Worm (Caenorhabditis elegans): ENCODE data around the gene Y57G11C.52.

Y57G11C.52 gene

DNA sequence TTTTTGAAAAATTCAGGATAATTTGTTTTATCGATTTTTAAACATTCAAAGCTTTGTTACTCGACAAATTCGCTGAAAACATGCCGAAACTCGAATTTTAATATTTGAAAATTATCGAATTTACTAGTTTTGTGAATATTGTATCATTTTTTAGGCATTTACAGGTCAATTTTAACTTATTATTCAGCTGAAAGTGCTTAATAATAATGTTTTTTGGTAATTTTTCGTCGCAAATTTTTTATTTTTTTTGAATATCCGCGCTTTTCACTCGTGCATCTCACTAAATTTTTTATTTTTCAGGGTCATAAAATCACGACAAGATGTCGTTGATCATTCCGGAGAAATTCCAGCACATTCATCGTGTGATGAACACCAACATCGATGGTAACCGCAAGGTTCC lies 28.4 kb upstream of the Y57G11C.52 start, which contains the start of gene rps-18:
rps-18 (plus strand) TSS at position 301 of the 400 bp plus-strand sequence.
- no peak for TF ChIP-seq C16A3.4 (tag; optimal IDR thresholded peaks at IDR 0.05)
- TF ChIP-seq ztf-4 (tag; optimal IDR thresholded peaks at IDR 0.05), result no peak
- no peak for TF ChIP-seq lin-13 (GFP tag; optimal IDR thresholded peaks at IDR 0.05)
- no peak for TF ChIP-seq jun-1 (tag; optimal IDR thresholded peaks at IDR 0.05)
- no peak for TF ChIP-seq fkh-8 (tag; optimal IDR thresholded peaks at IDR 0.05)
- TF ChIP-seq unc-30 (tag; optimal IDR thresholded peaks at IDR 0.05), result no peak

DNA sequence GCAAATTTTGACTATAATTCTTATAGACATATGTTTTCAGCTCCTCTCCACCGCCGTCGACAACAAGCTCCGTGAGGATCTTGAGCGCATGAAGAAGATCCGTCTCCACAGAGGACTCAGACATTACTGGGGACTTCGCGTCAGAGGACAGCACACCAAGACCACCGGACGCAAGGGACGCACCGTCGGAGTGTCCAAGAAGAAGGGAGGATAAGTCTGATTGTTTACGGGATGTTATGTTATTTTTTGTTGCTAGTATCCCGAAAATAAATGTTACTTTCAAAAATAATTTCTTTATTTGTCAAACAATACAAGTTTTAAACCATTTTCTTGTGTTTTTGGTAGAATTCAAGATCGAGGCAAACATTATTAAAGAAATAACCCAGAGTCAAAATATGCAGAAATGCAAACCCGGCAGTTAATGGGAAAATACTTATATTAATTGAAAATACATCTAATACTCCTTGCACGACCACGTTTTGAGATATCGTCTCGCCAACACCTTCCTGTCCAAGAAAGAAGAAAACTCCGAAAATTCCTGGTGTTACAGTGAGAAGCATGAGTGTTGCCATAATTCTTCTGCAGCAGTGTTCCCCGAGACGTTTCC lies 27.5 kb upstream of the Y57G11C.52 start:
- TF ChIP-seq nhr-85 (tag), result peak; percentile 31
- no peak for TF ChIP-seq swsn-7 (tag; optimal IDR thresholded peaks at IDR 0.05)

DNA sequence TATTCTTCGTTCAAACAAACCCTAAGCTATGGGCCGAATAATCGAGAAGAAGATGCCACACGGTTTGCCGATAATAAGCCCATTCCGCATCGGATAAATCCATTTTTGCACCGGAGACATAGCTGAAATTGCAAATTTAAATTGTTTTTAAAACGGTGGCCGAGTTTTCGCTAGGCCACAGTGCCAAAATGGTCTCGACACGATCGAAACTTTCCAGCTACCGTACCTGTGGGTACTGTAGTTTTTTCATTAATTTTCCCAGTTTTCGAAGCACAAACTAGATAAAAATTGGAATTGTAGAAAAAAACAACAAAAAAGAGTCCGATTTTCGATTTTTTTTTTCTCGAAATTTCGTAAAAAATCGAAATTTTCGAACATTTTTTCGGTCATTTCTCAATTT lies 25.6 kb upstream of the Y57G11C.52 start:
- TF ChIP-seq elt-3 (tag; optimal IDR thresholded peaks at IDR 0.05), result no peak
- TF ChIP-seq swsn-7 (tag; optimal IDR thresholded peaks at IDR 0.05), result no peak
- no peak for TF ChIP-seq efl-3 (GFP tag; optimal IDR thresholded peaks at IDR 0.05)
- TF ChIP-seq zag-1 (tag; optimal IDR thresholded peaks at IDR 0.05), result no peak
- TF ChIP-seq ceh-90 (tag; optimal IDR thresholded peaks at IDR 0.05), result no peak
- no peak for TF ChIP-seq ztf-4 (tag; optimal IDR thresholded peaks at IDR 0.05)
- no peak for TF ChIP-seq grh-1 (GFP tag; IDR thresholded peaks at IDR 0.05)
- TF ChIP-seq nhr-47 (tag; optimal IDR thresholded peaks at IDR 0.05), result no peak
- TF ChIP-seq nhr-237 (tag; optimal IDR thresholded peaks at IDR 0.05), result no peak
- no peak for TF ChIP-seq nhr-90 (tag; optimal IDR thresholded peaks at IDR 0.05; ENCODE audit: poor library complexity)
- TF ChIP-seq ama-1 (optimal IDR thresholded peaks at IDR 0.05), result no peak
- no peak for TF ChIP-seq C16A3.4 (tag; optimal IDR thresholded peaks at IDR 0.05)
- no peak for TF ChIP-seq pag-3 (tag; optimal IDR thresholded peaks at IDR 0.05; ENCODE audit: borderline replicate concordance, insufficient read depth)
- TF ChIP-seq sptf-1 (tag; optimal IDR thresholded peaks at IDR 0.05), result no peak
- TF ChIP-seq ets-5 (GFP tag; IDR thresholded peaks at IDR 0.05), result no peak
- TF ChIP-seq sox-4 (tag; optimal IDR thresholded peaks at IDR 0.05), result no peak
- no peak for TF ChIP-seq jun-1 (tag; optimal IDR thresholded peaks at IDR 0.05)
- no peak for TF ChIP-seq nhr-28 (tag; optimal IDR thresholded peaks at IDR 0.05)
- TF ChIP-seq isw-1 (GFP tag; IDR thresholded peaks at IDR 0.05), result no peak

DNA sequence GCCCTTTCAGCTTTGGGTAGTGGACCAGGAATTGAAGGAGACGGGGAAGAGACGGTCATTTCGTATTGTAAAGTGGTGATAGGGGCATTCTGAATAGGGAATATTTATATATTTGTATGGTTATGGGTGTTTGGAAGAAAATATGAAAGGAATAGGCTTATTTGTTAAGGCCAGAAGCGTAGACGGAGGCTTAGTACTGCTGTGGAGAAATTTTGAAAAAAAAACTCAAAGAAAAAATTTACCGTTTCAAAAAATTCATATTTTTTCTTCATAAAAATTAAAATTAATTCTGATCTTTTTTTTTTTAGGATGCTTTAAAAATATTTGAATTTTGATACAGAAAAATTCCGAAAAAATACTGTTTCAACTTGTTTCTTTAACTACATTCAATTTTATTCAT lies 24.8 kb upstream of the Y57G11C.52 start, which contains the start of gene hhat-2:
hhat-2 (minus strand) TSS at position 101 of the 400 bp plus-strand sequence.
- TF ChIP-seq mab-9 (GFP tag; IDR thresholded peaks at IDR 0.05) (no peak), unc-130 (tag; optimal IDR thresholded peaks at IDR 0.05) (no peak), nhr-76 (tag; optimal IDR thresholded peaks at IDR 0.05) (no peak)

DNA sequence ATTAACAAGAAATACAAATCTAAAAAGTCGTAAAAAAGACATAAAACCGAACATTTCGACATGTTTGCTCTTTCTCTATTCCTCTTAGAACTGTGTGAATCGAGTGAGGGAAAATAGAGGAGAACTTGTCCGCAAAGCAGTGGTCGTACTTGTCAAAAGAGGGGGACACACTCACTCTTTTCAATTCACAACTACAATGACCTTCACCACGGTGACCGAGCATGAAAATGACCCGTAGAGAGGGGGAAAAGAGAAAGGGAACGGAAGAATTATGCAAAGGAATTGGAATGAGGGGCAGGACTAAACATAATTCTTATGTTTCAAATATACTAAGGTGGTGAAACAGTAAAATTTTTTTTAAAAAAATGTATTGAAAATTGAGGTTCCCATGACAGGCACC lies 20.3 kb upstream of the Y57G11C.52 start:
- peak; percentile 34 for TF ChIP-seq mep-1 (tag; optimal IDR thresholded peaks at IDR 0.05)
- TF ChIP-seq sptf-1 (tag; optimal IDR thresholded peaks at IDR 0.05), result no peak
- TF ChIP-seq ztf-11 (tag; optimal IDR thresholded peaks at IDR 0.05), result no peak
- peak; percentile 57 for TF ChIP-seq nhr-85 (tag)
- TF ChIP-seq blmp-1 (tag; optimal IDR thresholded peaks at IDR 0.05), result peak; percentile 65

DNA sequence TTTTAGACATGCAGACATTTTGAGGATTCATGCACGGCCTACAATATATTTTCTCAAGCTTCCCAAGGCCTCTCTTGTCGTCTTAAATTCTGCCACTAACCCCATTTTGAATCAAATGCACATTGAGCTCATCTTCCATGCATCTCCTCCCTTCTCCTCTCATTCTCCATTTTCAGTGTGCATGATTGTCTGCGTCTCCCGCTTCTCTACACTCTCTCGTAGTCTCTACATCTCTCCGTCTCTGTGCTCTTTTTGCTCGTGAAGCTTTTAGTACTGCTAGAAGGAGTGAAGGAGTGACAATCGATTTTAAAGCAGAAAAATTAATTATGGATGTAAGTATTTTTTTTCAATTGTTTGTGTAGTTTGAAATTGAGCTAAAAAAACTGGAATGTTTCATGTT lies 16.9 kb upstream of the Y57G11C.52 start, which contains the start of gene Y57G11C.22:
Y57G11C.22 (plus strand) TSS at position 327 of the 400 bp plus-strand sequence.
- TF ChIP-seq mab-9 (GFP tag; IDR thresholded peaks at IDR 0.05) (no peak), nhr-20 (tag; optimal IDR thresholded peaks at IDR 0.05) (peak; percentile 5), unc-130 (tag; optimal IDR thresholded peaks at IDR 0.05) (no peak), ces-1 (GFP tag; optimal IDR thresholded peaks at IDR 0.05) (no peak), nhr-19 (GFP tag; conservative IDR thresholded peaks at IDR 0.05) (peak; percentile 29), nhr-76 (tag; optimal IDR thresholded peaks at IDR 0.05) (no peak), C34B4.2 (tag; optimal IDR thresholded peaks at IDR 0.05) (no peak), nhr-28 (tag; optimal IDR thresholded peaks at IDR 0.05) (no peak), lin-15B (tag; optimal IDR thresholded peaks at IDR 0.05) (no peak), egl-13 (tag; optimal IDR thresholded peaks at IDR 0.05) (no peak), lir-3 (tag; optimal IDR thresholded peaks at IDR 0.05; ENCODE audit: poor library complexity) (no peak), isw-1 (GFP tag; IDR thresholded peaks at IDR 0.05) (no peak; the same call in 1 of the 2 replicates), mdl-1 (tag; optimal IDR thresholded peaks at IDR 0.05) (no peak), hlh-4 (tag; optimal IDR thresholded peaks at IDR 0.05) (no peak), grh-1 (GFP tag; IDR thresholded peaks at IDR 0.05) (no peak), ceh-88 (GFP tag; IDR thresholded peaks at IDR 0.05) (no peak), irx-1 (tag; optimal IDR thresholded peaks at IDR 0.05) (no peak), fkh-8 (tag; optimal IDR thresholded peaks at IDR 0.05) (peak; percentile 39), zag-1 (tag; optimal IDR thresholded peaks at IDR 0.05) (no peak), pag-3 (tag; optimal IDR thresholded peaks at IDR 0.05; ENCODE audit: borderline replicate concordance, insufficient read depth) (no peak), ceh-82 (tag; optimal IDR thresholded peaks at IDR 0.05) (peak; percentile 16 to 66 (median 27)), xbp-1 (tag; optimal IDR thresholded peaks at IDR 0.05) (peak; percentile 36), lin-13 (GFP tag; optimal IDR thresholded peaks at IDR 0.05) (no peak)
